Fruit fly (Drosophila melanogaster): ENCODE measurements around the gene Ttc1.
A peak's percentile ranks its signal among the peaks of the same experiment; 100 is the strongest.

Ttc1 gene

dm6 chr3R:16446836-16447235 lies 4.0 kb upstream of the Ttc1 start:
- TF ChIP-seq bab1 (GFP tag; optimal IDR thresholded peaks at IDR 0.05) (no peak), pad (GFP tag; optimal IDR thresholded peaks at IDR 0.05) (no peak), CG33017 (tag; optimal IDR thresholded peaks at IDR 0.05) (no peak), CG7045 (GFP tag; optimal IDR thresholded peaks at IDR 0.05) (no peak), Mnt (GFP tag; optimal IDR thresholded peaks at IDR 0.05) (no peak), cnc (optimal IDR thresholded peaks at IDR 0.05) (no peak), tj (GFP tag; optimal IDR thresholded peaks at IDR 0.05) (no peak)

- TF ChIP-seq CG5204 (GFP tag; optimal IDR thresholded peaks at IDR 0.05) (no peak), Hr96 (GFP tag; optimal IDR thresholded peaks at IDR 0.05) (no peak), toe (GFP tag; optimal IDR thresholded peaks at IDR 0.05) (no peak), CG7045 (GFP tag; optimal IDR thresholded peaks at IDR 0.05) (no peak), CG14711 (tag; optimal IDR thresholded peaks at IDR 0.05) (peak; percentile 52), kay (GFP tag; ENCODE audit: borderline replicate concordance) (no peak), Clk (GFP tag; optimal IDR thresholded peaks at IDR 0.05) (no peak), CG33017 (tag; optimal IDR thresholded peaks at IDR 0.05) (no peak), CG11617 (GFP tag; optimal IDR thresholded peaks at IDR 0.05) (peak; percentile 24), cic (GFP tag; optimal IDR thresholded peaks at IDR 0.05) (no peak), CG1620 (GFP tag; optimal IDR thresholded peaks at IDR 0.05) (peak; percentile 21), cnc (optimal IDR thresholded peaks at IDR 0.05) (no peak), Mnt (GFP tag; optimal IDR thresholded peaks at IDR 0.05) (peak; percentile 11), pad (GFP tag; optimal IDR thresholded peaks at IDR 0.05) (peak; percentile 12), bab1 (GFP tag; optimal IDR thresholded peaks at IDR 0.05) (peak; percentile 83), CG7101 (tag; optimal IDR thresholded peaks at IDR 0.05) (peak; percentile 17), tj (GFP tag; optimal IDR thresholded peaks at IDR 0.05) (no peak), ovo (GFP tag; optimal IDR thresholded peaks at IDR 0.05) (no peak), Crg-1 (GFP tag; optimal IDR thresholded peaks at IDR 0.05) (no peak), CG12768 (GFP tag; optimal IDR thresholded peaks at IDR 0.05) (no peak)
These were observed 1.4 kb downstream of the Ttc1 start, which contains the start of gene ema for dm6 chr3R:16441367-16441923. Gene ema, minus strand, starts transcription at chr3R:16441661.

- TF ChIP-seq CG1620 (GFP tag; optimal IDR thresholded peaks at IDR 0.05) = no peak
- TF ChIP-seq cnc (optimal IDR thresholded peaks at IDR 0.05) = no peak
- TF ChIP-seq Clk (GFP tag; optimal IDR thresholded peaks at IDR 0.05) = no peak
- TF ChIP-seq CG12768 (GFP tag; optimal IDR thresholded peaks at IDR 0.05) = no peak
- TF ChIP-seq CG33017 (tag; optimal IDR thresholded peaks at IDR 0.05) = no peak
- TF ChIP-seq Crg-1 (GFP tag; optimal IDR thresholded peaks at IDR 0.05) = no peak
- TF ChIP-seq tj (GFP tag; optimal IDR thresholded peaks at IDR 0.05) = no peak
- no peak for TF ChIP-seq Mnt (GFP tag; optimal IDR thresholded peaks at IDR 0.05)
- no peak for TF ChIP-seq CG7045 (GFP tag; optimal IDR thresholded peaks at IDR 0.05)
These were observed 6.3 kb downstream of the Ttc1 start, which contains the start of gene mRpS33 for dm6 chr3R:16436374-16437037. Gene mRpS33, minus strand, starts transcription at chr3R:16436597.

DNA sequence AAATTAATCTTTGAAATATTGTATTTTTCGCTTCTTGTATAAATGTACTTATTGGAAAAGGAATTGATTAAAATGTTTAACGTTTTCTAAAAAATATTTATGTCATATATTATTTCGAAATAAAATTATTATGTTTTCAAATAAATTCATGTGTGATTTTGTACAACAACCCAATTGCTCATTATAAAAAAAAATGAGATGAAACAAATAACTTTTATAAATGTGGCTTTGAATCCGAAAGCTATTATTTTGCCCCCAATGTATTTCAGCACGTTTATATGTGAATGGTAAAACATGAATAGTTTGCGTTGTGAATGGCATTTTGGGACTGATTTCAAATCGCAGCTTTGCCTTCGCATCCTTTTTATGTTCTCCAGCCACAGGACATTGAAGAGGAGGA lies 8.2 kb downstream of the Ttc1 start, which contains the start of gene CG14881:
Gene CG14881, plus strand, starts transcription at position 301 of the 400 bp plus-strand sequence.
- TF ChIP-seq toe (GFP tag; optimal IDR thresholded peaks at IDR 0.05) = no peak
- TF ChIP-seq CG7045 (GFP tag; optimal IDR thresholded peaks at IDR 0.05) = no peak
- TF ChIP-seq cic (GFP tag; optimal IDR thresholded peaks at IDR 0.05) = no peak
- no peak for TF ChIP-seq bab1 (GFP tag; optimal IDR thresholded peaks at IDR 0.05)
- no peak for TF ChIP-seq CG12768 (GFP tag; optimal IDR thresholded peaks at IDR 0.05)
- no peak for TF ChIP-seq CG1620 (GFP tag; optimal IDR thresholded peaks at IDR 0.05)
- TF ChIP-seq CG11617 (GFP tag; optimal IDR thresholded peaks at IDR 0.05) = no peak
- no peak for TF ChIP-seq CG14711 (tag; optimal IDR thresholded peaks at IDR 0.05)
- TF ChIP-seq CG33017 (tag; optimal IDR thresholded peaks at IDR 0.05) = no peak

DNA sequence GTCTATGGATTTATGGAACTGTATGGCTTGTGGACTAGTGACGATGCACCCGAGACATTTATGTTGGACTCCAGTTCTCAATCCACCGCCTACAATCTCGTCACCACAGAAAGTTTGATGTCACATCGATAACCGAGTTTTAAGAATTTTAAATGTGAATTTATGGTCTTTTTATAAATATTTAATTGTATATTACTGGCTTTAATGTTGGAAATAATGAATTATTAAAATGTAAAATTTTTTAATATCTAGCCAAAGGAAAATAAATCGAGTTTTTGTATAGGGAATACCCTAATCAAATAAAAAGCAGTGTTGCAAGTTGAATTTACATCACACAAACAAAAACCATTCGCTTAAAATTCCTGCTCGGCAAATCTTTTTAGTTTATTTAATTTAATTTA lies 10.1 kb downstream of the Ttc1 start, which contains the start of gene Fntb:
Gene Fntb, plus strand, starts transcription at position 334 of the 401 bp plus-strand sequence.
- TF ChIP-seq CG12768 (GFP tag; optimal IDR thresholded peaks at IDR 0.05) = peak; percentile 62
- TF ChIP-seq Clk (GFP tag; optimal IDR thresholded peaks at IDR 0.05) = no peak
- TF ChIP-seq bab1 (GFP tag; optimal IDR thresholded peaks at IDR 0.05) = peak; percentile 75
- TF ChIP-seq toe (GFP tag; optimal IDR thresholded peaks at IDR 0.05) = peak; percentile 55
- peak; percentile 85 for TF ChIP-seq CG7101 (tag; optimal IDR thresholded peaks at IDR 0.05)
- TF ChIP-seq pad (GFP tag; optimal IDR thresholded peaks at IDR 0.05) = peak; percentile 56
- TF ChIP-seq Hr96 (GFP tag; optimal IDR thresholded peaks at IDR 0.05) = no peak
- peak; percentile 29 for TF ChIP-seq tj (GFP tag; optimal IDR thresholded peaks at IDR 0.05)
- TF ChIP-seq CG11617 (GFP tag; optimal IDR thresholded peaks at IDR 0.05) = peak; percentile 64
- peak; percentile 97 for TF ChIP-seq kay (GFP tag; ENCODE audit: borderline replicate concordance)
- TF ChIP-seq CG5204 (GFP tag; optimal IDR thresholded peaks at IDR 0.05) = no peak
- TF ChIP-seq CG33017 (tag; optimal IDR thresholded peaks at IDR 0.05) = peak; percentile 81
- TF ChIP-seq CG7045 (GFP tag; optimal IDR thresholded peaks at IDR 0.05) = peak; percentile 45
- TF ChIP-seq CG1620 (GFP tag; optimal IDR thresholded peaks at IDR 0.05) = peak; percentile 43
- TF ChIP-seq Mnt (GFP tag; optimal IDR thresholded peaks at IDR 0.05) = peak; percentile 56
- TF ChIP-seq cnc (optimal IDR thresholded peaks at IDR 0.05) = no peak
- TF ChIP-seq CG14711 (tag; optimal IDR thresholded peaks at IDR 0.05) = peak; percentile 76
- TF ChIP-seq Crg-1 (GFP tag; optimal IDR thresholded peaks at IDR 0.05) = peak; percentile 5

dm6 chr3R:16431707-16432106 lies 11.1 kb downstream of the Ttc1 start:
- TF ChIP-seq toe (GFP tag; optimal IDR thresholded peaks at IDR 0.05) (peak; percentile 35), Crg-1 (GFP tag; optimal IDR thresholded peaks at IDR 0.05) (peak; percentile 22), tj (GFP tag; optimal IDR thresholded peaks at IDR 0.05) (no peak), CG14711 (tag; optimal IDR thresholded peaks at IDR 0.05) (no peak), CG7045 (GFP tag; optimal IDR thresholded peaks at IDR 0.05) (no peak), kay (GFP tag; ENCODE audit: borderline replicate concordance) (no peak), bab1 (GFP tag; optimal IDR thresholded peaks at IDR 0.05) (peak; percentile 69), CG11617 (GFP tag; optimal IDR thresholded peaks at IDR 0.05) (no peak), pad (GFP tag; optimal IDR thresholded peaks at IDR 0.05) (peak; percentile 3), cnc (optimal IDR thresholded peaks at IDR 0.05) (no peak), ovo (GFP tag; optimal IDR thresholded peaks at IDR 0.05) (no peak), cic (GFP tag; optimal IDR thresholded peaks at IDR 0.05) (peak; percentile 9), CG33017 (tag; optimal IDR thresholded peaks at IDR 0.05) (no peak), CG5204 (GFP tag; optimal IDR thresholded peaks at IDR 0.05) (no peak), CG7101 (tag; optimal IDR thresholded peaks at IDR 0.05) (peak; percentile 8), Clk (GFP tag; optimal IDR thresholded peaks at IDR 0.05) (no peak), Mnt (GFP tag; optimal IDR thresholded peaks at IDR 0.05) (peak; percentile 13), CG1620 (GFP tag; optimal IDR thresholded peaks at IDR 0.05) (peak; percentile 43), CG12768 (GFP tag; optimal IDR thresholded peaks at IDR 0.05) (no peak), Hr96 (GFP tag; optimal IDR thresholded peaks at IDR 0.05) (no peak)

Data from whole organism, adult.